Worm (Caenorhabditis elegans) whole organism, midembryonic: ENCODE data around the gene dyla-1.

Experiments
- flt-1 ChIP-seq: fragments of 200-800 bp; sonication (Bioruptor generic); IDR thresholded peaks from 2 replicates; pipeline ENCODE4 v1.3.6; 2022; ENCODE audit warnings: missing genetic modification characterization, missing compliant biosample characterization
- ref-1 ChIP-seq: fragments of 200-800 bp; sonication (Bioruptor generic); conservative IDR thresholded peaks from 2 replicates; pipeline ENCODE4 v1.3.6; 2022; ENCODE audit warnings: missing genetic modification reagents, missing genetic modification characterization, missing compliant biosample characterization
- tab-1 ChIP-seq: fragments of 200-800 bp; sonication (Bioruptor generic); IDR thresholded peaks from 2 replicates; pipeline ENCODE4 v1.3.6; 2022; ENCODE audit warnings: missing genetic modification characterization, missing compliant biosample characterization
- ztf-23 ChIP-seq: fragments of 200-800 bp; sonication (Bioruptor generic); IDR thresholded peaks from 2 replicates; pipeline ENCODE4 v1.3.6; 2022; ENCODE audit warnings: missing genetic modification reagents, missing genetic modification characterization, missing compliant biosample characterization
- ztf-29 ChIP-seq: fragments of 200-800 bp; sonication (Bioruptor generic); IDR thresholded peaks from 2 replicates; pipeline ENCODE4 v1.3.6; 2022; ENCODE audit warnings: missing genetic modification reagents, missing genetic modification characterization, missing compliant biosample characterization

ce11 chrX:16792700-16793176, 48.1 kb upstream of the dyla-1 start, which contains the start of gene got-1.2:
- TF ChIP-seq ztf-29 (GFP tag; lab: Robert Waterston, UW) (no peak), ztf-23 (GFP tag; lab: Robert Waterston, UW) (no peak), ref-1 (no peak), flt-1 (GFP tag; lab: Robert Waterston, UW) (no peak), tab-1 (GFP tag; lab: Robert Waterston, UW) (0 out of 2 replicates have a peak, but pooled peaks have one; percentile 14)
